Worm (Caenorhabditis elegans): Measurements from ENCODE around the gene nhr-234.

The nhr-234 gene

DNA sequence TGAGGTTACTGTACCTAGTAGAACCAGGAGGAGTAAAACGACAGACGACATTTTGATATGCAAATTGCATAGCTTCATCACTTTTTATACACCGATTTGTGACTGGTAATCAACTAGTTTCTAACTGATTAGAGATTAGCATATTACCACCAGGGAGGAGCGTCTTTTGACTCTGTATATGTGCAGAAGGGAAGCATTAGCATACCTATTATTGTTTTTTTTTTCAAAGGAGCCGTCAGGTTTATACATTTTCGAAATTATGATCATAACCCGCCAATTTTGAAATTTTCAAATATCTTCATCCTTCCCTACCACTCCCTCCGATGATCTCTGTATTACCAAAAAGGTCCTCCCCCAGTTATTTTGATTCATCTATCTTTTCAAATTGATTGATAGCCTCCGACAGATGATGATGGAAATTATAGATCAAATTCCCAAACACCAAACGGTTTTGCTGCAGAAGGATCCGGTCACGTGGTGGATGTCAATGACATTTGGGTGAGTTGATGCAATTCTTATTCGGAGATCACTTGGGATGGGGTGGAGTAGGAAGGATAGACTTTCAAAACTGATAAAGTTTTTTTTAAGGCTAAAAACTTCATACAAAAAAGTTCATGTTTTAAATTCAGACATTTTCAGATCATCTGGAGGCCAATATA is 14.4 kb upstream of the nhr-234 start, which contains the start of gene nspe-8:
Gene nspe-8, minus strand, starts transcription at position 51 of the 659 bp plus-strand sequence.
- TF ChIP-seq elt-3 (tag; optimal IDR thresholded peaks at IDR 0.05), result peak in 5 of 6 experiments; percentile 60 to 86 (median 75)
- no peak for TF ChIP-seq ceh-8 (GFP tag; optimal IDR thresholded peaks at IDR 0.05)
- no peak for TF ChIP-seq rnt-1 (tag; optimal IDR thresholded peaks at IDR 0.05)
- no peak for TF ChIP-seq zag-1 (tag; optimal IDR thresholded peaks at IDR 0.05)
- TF ChIP-seq pax-3 (tag; optimal IDR thresholded peaks at IDR 0.05), result no peak
- TF ChIP-seq aha-1 (tag; optimal IDR thresholded peaks at IDR 0.05), result no peak
- TF ChIP-seq swsn-7 (tag; optimal IDR thresholded peaks at IDR 0.05), result no peak
- TF ChIP-seq tbx-2 (tag; optimal IDR thresholded peaks at IDR 0.05), result peak; percentile 77
- TF ChIP-seq nhr-11 (tag; optimal IDR thresholded peaks at IDR 0.05), result no peak
- TF ChIP-seq grh-1 (GFP tag; IDR thresholded peaks at IDR 0.05), result no peak
- no peak for TF ChIP-seq jun-1 (tag; optimal IDR thresholded peaks at IDR 0.05)
- no peak for TF ChIP-seq mef-2 (tag; optimal IDR thresholded peaks at IDR 0.05)
- no peak for TF ChIP-seq fkh-4 (tag; optimal IDR thresholded peaks at IDR 0.05; ENCODE audit: borderline replicate concordance)
- TF ChIP-seq alr-1 (tag; optimal IDR thresholded peaks at IDR 0.05; ENCODE audit: borderline replicate concordance), result no peak
- TF ChIP-seq lsy-2 (tag; optimal IDR thresholded peaks at IDR 0.05), result no peak
- TF ChIP-seq pqm-1 (tag; optimal IDR thresholded peaks at IDR 0.05), result no peak
- TF ChIP-seq zip-4 (GFP tag; optimal IDR thresholded peaks at IDR 0.05), result no peak
- no peak for TF ChIP-seq lin-15B (tag; optimal IDR thresholded peaks at IDR 0.05)
- TF ChIP-seq unc-30 (tag; optimal IDR thresholded peaks at IDR 0.05), result no peak
- TF ChIP-seq nhr-84 (tag; optimal IDR thresholded peaks at IDR 0.05), result no peak
- TF ChIP-seq isw-1 (GFP tag; IDR thresholded peaks at IDR 0.05), result no peak
- no peak for TF ChIP-seq C04F5.9 (tag; optimal IDR thresholded peaks at IDR 0.05)
- no peak for TF ChIP-seq ztf-11 (tag; optimal IDR thresholded peaks at IDR 0.05)
- no peak for TF ChIP-seq lin-13 (GFP tag; optimal IDR thresholded peaks at IDR 0.05)
- no peak for TF ChIP-seq ceh-82 (tag; optimal IDR thresholded peaks at IDR 0.05)
- TF ChIP-seq nhr-71 (tag; optimal IDR thresholded peaks at IDR 0.05), result peak; percentile 81
- TF ChIP-seq Y116A8C.19 (tag; optimal IDR thresholded peaks at IDR 0.05; ENCODE audit: borderline replicate concordance), result no peak
- TF ChIP-seq pag-3 (tag; optimal IDR thresholded peaks at IDR 0.05; ENCODE audit: borderline replicate concordance, insufficient read depth), result no peak
- no peak for TF ChIP-seq lir-3 (tag; optimal IDR thresholded peaks at IDR 0.05; ENCODE audit: poor library complexity)
- no peak for TF ChIP-seq nhr-12 (tag; optimal IDR thresholded peaks at IDR 0.05)
- TF ChIP-seq ztf-4 (tag; optimal IDR thresholded peaks at IDR 0.05), result no peak
- peak; percentile 44 for TF ChIP-seq nhr-19 (GFP tag; conservative IDR thresholded peaks at IDR 0.05)
- no peak for TF ChIP-seq F16B12.6 (tag; optimal IDR thresholded peaks at IDR 0.05)
- TF ChIP-seq mep-1 (tag; optimal IDR thresholded peaks at IDR 0.05), result no peak
- TF ChIP-seq ces-1 (GFP tag; optimal IDR thresholded peaks at IDR 0.05), result no peak
- peak in 1 of 2 experiments; percentile 65 for TF ChIP-seq lin-35 (GFP tag; optimal IDR thresholded peaks at IDR 0.05)
- TF ChIP-seq egl-27 (tag; optimal IDR thresholded peaks at IDR 0.05), result no peak
- no peak for TF ChIP-seq nhr-28 (tag; optimal IDR thresholded peaks at IDR 0.05)
- TF ChIP-seq nhr-85 (tag), result peak; percentile 97
- TF ChIP-seq snpc-4 (tag; optimal IDR thresholded peaks at IDR 0.05), result no peak
- TF ChIP-seq unc-98 (GFP tag; IDR thresholded peaks at IDR 0.05), result no peak
- TF ChIP-seq hlh-17 (GFP tag; optimal IDR thresholded peaks at IDR 0.05; ENCODE audit: borderline replicate concordance), result no peak
- peak in 1 of 3 experiments; percentile 34 for TF ChIP-seq dpl-1 (GFP tag; optimal IDR thresholded peaks at IDR 0.05)
- no peak for TF ChIP-seq hpl-2 (GFP tag; optimal IDR thresholded peaks at IDR 0.05)
- TF ChIP-seq C34B4.2 (tag; optimal IDR thresholded peaks at IDR 0.05), result no peak
- TF ChIP-seq unc-62 (GFP tag; optimal IDR thresholded peaks at IDR 0.05), result no peak
- TF ChIP-seq C16A3.4 (tag; optimal IDR thresholded peaks at IDR 0.05), result no peak
- TF ChIP-seq ceh-90 (tag; optimal IDR thresholded peaks at IDR 0.05), result no peak
- TF ChIP-seq mdl-1 (tag; optimal IDR thresholded peaks at IDR 0.05), result peak in 1 of 2 experiments; percentile 15
- TF ChIP-seq sptf-1 (tag; optimal IDR thresholded peaks at IDR 0.05), result no peak
- peak; percentile 63 for TF ChIP-seq snu-23 (GFP tag; optimal IDR thresholded peaks at IDR 0.05)
- no peak for TF ChIP-seq skn-1 (tag; optimal IDR thresholded peaks at IDR 0.05)

All from whole organism, L1 larva.